Worm (Caenorhabditis elegans): ENCODE results near the gene clec-42.

ce11 chrV:18184910-18185309, 6.3 kb upstream of the clec-42 start, which contains the start of gene C31G12.3:
- TF ChIP-seq hmbx-1 (tag; optimal IDR thresholded peaks at IDR 0.05) (no peak), ama-1 (optimal IDR thresholded peaks at IDR 0.05) (no peak), hmg-4 (GFP tag; optimal IDR thresholded peaks at IDR 0.05) (no peak), flt-1 (GFP tag; IDR thresholded peaks at IDR 0.05) (no peak), ets-7 (tag; optimal IDR thresholded peaks at IDR 0.05) (no peak), tra-4 (tag; optimal IDR thresholded peaks at IDR 0.05) (no peak), ceh-13 (GFP tag; optimal IDR thresholded peaks at IDR 0.05) (no peak), tbx-11 (GFP tag; IDR thresholded peaks at IDR 0.05) (no peak), B0310.2 (tag; optimal IDR thresholded peaks at IDR 0.05) (no peak), sea-1 (GFP tag; conservative IDR thresholded peaks at IDR 0.05) (no peak), ceh-36 (tag; optimal IDR thresholded peaks at IDR 0.05) (no peak)
